Fruit fly (Drosophila melanogaster): ENCODE data around the gene Or33c.

DNA sequence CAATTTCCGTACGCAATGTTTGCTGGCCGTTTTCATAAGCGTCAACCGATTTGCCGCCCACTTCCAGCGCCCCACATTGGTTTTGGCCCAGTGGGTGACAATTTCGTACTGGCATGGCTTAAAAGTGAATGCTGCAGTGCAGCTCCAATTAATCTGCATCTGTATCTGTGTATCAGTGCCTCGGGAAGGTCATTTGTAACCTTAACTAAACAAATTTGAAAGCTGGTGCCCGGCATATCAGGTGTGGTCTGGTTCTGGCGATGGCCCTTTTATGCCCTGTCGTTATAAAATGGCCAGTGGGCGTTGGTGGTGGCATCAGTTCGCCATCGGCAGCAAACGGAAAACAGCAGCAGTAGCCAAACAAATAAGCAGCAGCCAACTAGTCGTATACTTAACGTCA lies 6.1 kb downstream of the Or33c start, which contains the start of gene Crys:
- TF ChIP-seq CG8478 (optimal IDR thresholded peaks at IDR 0.05) (no peak), usp (GFP tag; optimal IDR thresholded peaks at IDR 0.05) (no peak), pan (optimal IDR thresholded peaks at IDR 0.05) (no peak), psq (optimal IDR thresholded peaks at IDR 0.05) (no peak), Dll (optimal IDR thresholded peaks at IDR 0.05) (no peak)

Measured in whole organism.